Fruit fly (Drosophila melanogaster): ENCODE data around the gene PIG-H.

Gene PIG-H

dm6 chr3R:7993506-7993905 lies 6.1 kb upstream of the PIG-H start (continued):
- no peak for TF ChIP-seq CG17328 (GFP tag; IDR thresholded peaks at IDR 0.05)
- no peak for TF ChIP-seq bigmax (GFP tag; optimal IDR thresholded peaks at IDR 0.05)
- no peak for TF ChIP-seq salm (tag; optimal IDR thresholded peaks at IDR 0.05)
- no peak for TF ChIP-seq Taf1 (GFP tag; IDR thresholded peaks at IDR 0.05)
- TF ChIP-seq CG7556 (GFP tag; optimal IDR thresholded peaks at IDR 0.05), result no peak
- peak in 1 of 2 experiments; percentile 39 for TF ChIP-seq crp (GFP tag; optimal IDR thresholded peaks at IDR 0.05)
- no peak for TF ChIP-seq CG10565 (GFP tag; optimal IDR thresholded peaks at IDR 0.05)
- no peak for TF ChIP-seq CG3726 (GFP tag; IDR thresholded peaks at IDR 0.05)
- TF ChIP-seq exex (tag; optimal IDR thresholded peaks at IDR 0.05), result peak; percentile 25
- no peak for TF ChIP-seq oc (tag; optimal IDR thresholded peaks at IDR 0.05)
- TF ChIP-seq jigr1 (GFP tag; IDR thresholded peaks at IDR 0.05), result no peak
- no peak for TF ChIP-seq bab2 (GFP tag; optimal IDR thresholded peaks at IDR 0.05)
- TF ChIP-seq ac (GFP tag; optimal IDR thresholded peaks at IDR 0.05), result no peak
- no peak for TF ChIP-seq dmrt11E (tag; optimal IDR thresholded peaks at IDR 0.05)
- TF ChIP-seq CG3163 (GFP tag; optimal IDR thresholded peaks at IDR 0.05), result peak; percentile 80
- no peak for TF ChIP-seq CG11456 (GFP tag; IDR thresholded peaks at IDR 0.05)
- no peak for TF ChIP-seq eve (GFP tag; optimal IDR thresholded peaks at IDR 0.05)
- TF ChIP-seq Xrp1 (GFP tag; IDR thresholded peaks at IDR 0.05), result no peak
- no peak for TF ChIP-seq CG7839 (tag; optimal IDR thresholded peaks at IDR 0.05)
- no peak for TF ChIP-seq Bdp1 (GFP tag; optimal IDR thresholded peaks at IDR 0.05)
- TF ChIP-seq CG8478 (optimal IDR thresholded peaks at IDR 0.05), result no peak
- TF ChIP-seq D (optimal IDR thresholded peaks at IDR 0.05), result no peak
- no peak for TF ChIP-seq D (GFP tag; optimal IDR thresholded peaks at IDR 0.05)

DNA sequence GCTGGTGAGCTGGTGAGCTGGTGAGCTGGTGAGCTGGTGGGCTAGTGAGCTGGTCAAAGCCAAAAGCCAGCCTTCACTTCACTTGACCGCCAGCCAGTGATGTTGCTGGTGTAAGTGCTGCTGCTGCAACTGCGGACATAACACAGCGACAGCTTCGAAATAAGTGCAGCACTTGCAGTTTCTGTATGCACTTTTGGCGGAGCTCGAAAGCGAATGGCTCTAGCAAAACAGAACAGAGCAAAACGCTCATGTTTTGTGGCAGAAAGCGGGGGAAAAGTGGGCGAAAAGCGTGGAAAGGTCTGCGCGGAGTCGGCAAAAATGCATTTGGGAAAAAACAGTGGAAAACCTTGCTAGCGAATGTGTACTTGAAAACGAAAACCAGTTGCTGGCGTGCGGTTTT lies 5.0 kb upstream of the PIG-H start:
- TF ChIP-seq peb (GFP tag; IDR thresholded peaks at IDR 0.05), result no peak
- no peak for TF ChIP-seq CG10654 (GFP tag; optimal IDR thresholded peaks at IDR 0.05)
- TF ChIP-seq aop (GFP tag; IDR thresholded peaks at IDR 0.05), result no peak
- 0 out of 2 replicates have a peak, but pooled peaks have one; percentile 6 for TF ChIP-seq Ptx1 (GFP tag; IDR thresholded peaks at IDR 0.05)

- TF ChIP-seq vvl (GFP tag; IDR thresholded peaks at IDR 0.05) (peak; percentile 18; the same call in 1 of the 2 replicates), CG30020 (tag; optimal IDR thresholded peaks at IDR 0.05) (no peak), so (GFP tag; IDR thresholded peaks at IDR 0.05) (peak; percentile 58; the same call in 1 of the 3 replicates), CG11695 (GFP tag; IDR thresholded peaks at IDR 0.05) (no peak), CG13287 (GFP tag; IDR thresholded peaks at IDR 0.05; ENCODE audit: partially characterized antibody) (peak; percentile 37; the same call in 1 of the 2 replicates), Dll (GFP tag; IDR thresholded peaks at IDR 0.05; ENCODE audit: partially characterized antibody) (0 out of 4 replicates have a peak, but pooled peaks have one; percentile 15), ftz-f1 (GFP tag; optimal IDR thresholded peaks at IDR 0.05) (no peak), Jarid2 (GFP tag; optimal IDR thresholded peaks at IDR 0.05) (peak; percentile 32), CG11696 (GFP tag; IDR thresholded peaks at IDR 0.05) (no peak), CG13296 (GFP tag; optimal IDR thresholded peaks at IDR 0.05) (peak; percentile 17), ci (GFP tag; IDR thresholded peaks at IDR 0.05) (0 out of 3 replicates have a peak, but pooled peaks have one; percentile 47), CG34224 (GFP tag; IDR thresholded peaks at IDR 0.05; ENCODE audit: partially characterized antibody) (0 out of 3 replicates have a peak, but pooled peaks have one; percentile 23), Xbp1 (GFP tag; optimal IDR thresholded peaks at IDR 0.05) (no peak), tll (GFP tag; optimal IDR thresholded peaks at IDR 0.05) (no peak), nom (GFP tag; optimal IDR thresholded peaks at IDR 0.05) (peak; percentile 21), CG1832 (GFP tag; optimal IDR thresholded peaks at IDR 0.05) (peak; percentile 22), slbo (GFP tag; IDR thresholded peaks at IDR 0.05) (peak; percentile 23; the same call in 1 of the 2 replicates), CG11560 (tag; IDR thresholded peaks at IDR 0.05) (no peak), org-1 (GFP tag; optimal IDR thresholded peaks at IDR 0.05) (no peak), CG7357 (GFP tag; IDR thresholded peaks at IDR 0.05) (no peak), stc (GFP tag; IDR thresholded peaks at IDR 0.05) (peak; percentile 41; the same call in 1 of the 2 replicates), kah (GFP tag; optimal IDR thresholded peaks at IDR 0.05) (peak; percentile 65), sr (GFP tag; IDR thresholded peaks at IDR 0.05) (0 out of 3 replicates have a peak, but pooled peaks have one; percentile 6), CG2712 (tag; optimal IDR thresholded peaks at IDR 0.05) (no peak)
Measured at dm6 chr3R:7995722-7996121, 3.9 kb upstream of the PIG-H start, which contains the start of gene Elovl7. TSS of gene Elovl7 (minus strand) at chr3R:7995852.

Data from whole organism, embryonic.